Fruit fly (Drosophila melanogaster): ENCODE data around the gene CG46523.

The CG46523 gene

DNA sequence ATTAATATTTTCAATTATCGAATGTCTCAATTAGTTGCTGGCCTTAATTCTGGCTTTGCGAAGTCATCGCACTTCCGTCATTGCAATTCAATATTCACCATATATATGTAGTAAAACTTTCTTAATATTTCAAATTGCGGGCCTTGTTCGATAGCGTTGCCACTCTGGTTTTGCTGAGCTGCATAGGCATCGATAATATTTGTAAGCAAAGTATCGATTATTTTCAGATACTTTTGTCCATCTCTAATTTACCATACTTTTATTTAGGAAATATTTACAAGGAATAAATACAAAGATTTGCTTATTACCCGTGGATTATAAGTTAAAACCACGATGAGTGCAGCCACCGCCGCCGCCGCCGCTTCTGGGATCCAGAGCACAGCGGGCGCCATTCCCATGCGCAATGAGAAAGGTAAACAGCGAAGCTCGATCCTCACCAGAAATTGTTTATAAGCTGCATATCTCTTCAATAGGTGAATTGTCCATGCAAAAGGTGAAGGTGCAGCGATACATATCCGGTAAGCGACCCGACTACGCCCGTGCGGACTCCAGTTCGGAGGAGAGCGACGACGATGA, 2.0 kb upstream of the CG46523 start, which contains the start of gene Mfap1:
Gene Mfap1, plus strand, starts transcription at position 226 of the 576 bp plus-strand sequence.
- TF ChIP-seq pad (GFP tag; optimal IDR thresholded peaks at IDR 0.05): no peak
- TF ChIP-seq cnc (optimal IDR thresholded peaks at IDR 0.05): no peak
- no peak for TF ChIP-seq CG11617 (GFP tag; optimal IDR thresholded peaks at IDR 0.05)
- peak; percentile 0 for TF ChIP-seq Mnt (GFP tag; optimal IDR thresholded peaks at IDR 0.05)
- TF ChIP-seq Clk (GFP tag; optimal IDR thresholded peaks at IDR 0.05): no peak
- no peak for TF ChIP-seq Hr96 (GFP tag; optimal IDR thresholded peaks at IDR 0.05)
- peak; percentile 6 for TF ChIP-seq CG14711 (tag; optimal IDR thresholded peaks at IDR 0.05)
- TF ChIP-seq bab1 (GFP tag; optimal IDR thresholded peaks at IDR 0.05): peak; percentile 53
- no peak for TF ChIP-seq cic (GFP tag; optimal IDR thresholded peaks at IDR 0.05)
- TF ChIP-seq toe (GFP tag; optimal IDR thresholded peaks at IDR 0.05): peak; percentile 9

- TF ChIP-seq CG7045 (GFP tag; optimal IDR thresholded peaks at IDR 0.05) (no peak), pad (GFP tag; optimal IDR thresholded peaks at IDR 0.05) (no peak), tj (GFP tag; optimal IDR thresholded peaks at IDR 0.05) (no peak), kay (GFP tag; ENCODE audit: borderline replicate concordance) (no peak), CG1620 (GFP tag; optimal IDR thresholded peaks at IDR 0.05) (no peak), CG14711 (tag; optimal IDR thresholded peaks at IDR 0.05) (no peak), ovo (GFP tag; optimal IDR thresholded peaks at IDR 0.05) (no peak), cnc (optimal IDR thresholded peaks at IDR 0.05) (no peak), Mnt (GFP tag; optimal IDR thresholded peaks at IDR 0.05) (no peak), bab1 (GFP tag; optimal IDR thresholded peaks at IDR 0.05) (no peak), CG12768 (GFP tag; optimal IDR thresholded peaks at IDR 0.05) (no peak), toe (GFP tag; optimal IDR thresholded peaks at IDR 0.05) (no peak), cic (GFP tag; optimal IDR thresholded peaks at IDR 0.05) (no peak), Clk (GFP tag; optimal IDR thresholded peaks at IDR 0.05) (no peak), Hr96 (GFP tag; optimal IDR thresholded peaks at IDR 0.05) (no peak), Crg-1 (GFP tag; optimal IDR thresholded peaks at IDR 0.05) (no peak), CG5204 (GFP tag; optimal IDR thresholded peaks at IDR 0.05) (no peak), CG33017 (tag; optimal IDR thresholded peaks at IDR 0.05) (no peak)
Measured at dm6 chr3L:1939983-1940504, 1.1 kb upstream of the CG46523 start.

- no peak for TF ChIP-seq CG12768 (GFP tag; optimal IDR thresholded peaks at IDR 0.05)
- no peak for TF ChIP-seq bab1 (GFP tag; optimal IDR thresholded peaks at IDR 0.05)
- TF ChIP-seq cnc (optimal IDR thresholded peaks at IDR 0.05): no peak
- TF ChIP-seq CG7101 (tag; optimal IDR thresholded peaks at IDR 0.05): no peak
- no peak for TF ChIP-seq Crg-1 (GFP tag; optimal IDR thresholded peaks at IDR 0.05)
- TF ChIP-seq toe (GFP tag; optimal IDR thresholded peaks at IDR 0.05): no peak
- no peak for TF ChIP-seq CG14711 (tag; optimal IDR thresholded peaks at IDR 0.05)
- no peak for TF ChIP-seq Mnt (GFP tag; optimal IDR thresholded peaks at IDR 0.05)
- TF ChIP-seq tj (GFP tag; optimal IDR thresholded peaks at IDR 0.05): no peak
- TF ChIP-seq CG11617 (GFP tag; optimal IDR thresholded peaks at IDR 0.05): no peak
- no peak for TF ChIP-seq kay (GFP tag; ENCODE audit: borderline replicate concordance)
- no peak for TF ChIP-seq CG5204 (GFP tag; optimal IDR thresholded peaks at IDR 0.05)
- no peak for TF ChIP-seq ovo (GFP tag; optimal IDR thresholded peaks at IDR 0.05)
- no peak for TF ChIP-seq pad (GFP tag; optimal IDR thresholded peaks at IDR 0.05)
- TF ChIP-seq CG33017 (tag; optimal IDR thresholded peaks at IDR 0.05): no peak
- no peak for TF ChIP-seq Hr96 (GFP tag; optimal IDR thresholded peaks at IDR 0.05)
- no peak for TF ChIP-seq CG1620 (GFP tag; optimal IDR thresholded peaks at IDR 0.05)
Measured at dm6 chr3L:1937469-1937868, 1.4 kb downstream of the CG46523 start.

- TF ChIP-seq CG33017 (tag; optimal IDR thresholded peaks at IDR 0.05): no peak
- TF ChIP-seq bab1 (GFP tag; optimal IDR thresholded peaks at IDR 0.05): no peak
- TF ChIP-seq Mnt (GFP tag; optimal IDR thresholded peaks at IDR 0.05): no peak
- TF ChIP-seq CG7045 (GFP tag; optimal IDR thresholded peaks at IDR 0.05): no peak
- no peak for TF ChIP-seq Crg-1 (GFP tag; optimal IDR thresholded peaks at IDR 0.05)
- no peak for TF ChIP-seq ovo (GFP tag; optimal IDR thresholded peaks at IDR 0.05)
- no peak for TF ChIP-seq cnc (optimal IDR thresholded peaks at IDR 0.05)
- no peak for TF ChIP-seq CG11617 (GFP tag; optimal IDR thresholded peaks at IDR 0.05)
- TF ChIP-seq pad (GFP tag; optimal IDR thresholded peaks at IDR 0.05): no peak
- TF ChIP-seq Hr96 (GFP tag; optimal IDR thresholded peaks at IDR 0.05): no peak
- no peak for TF ChIP-seq toe (GFP tag; optimal IDR thresholded peaks at IDR 0.05)
- TF ChIP-seq CG12768 (GFP tag; optimal IDR thresholded peaks at IDR 0.05): no peak
Measured at dm6 chr3L:1928959-1929358, 9.9 kb downstream of the CG46523 start.

- no peak for TF ChIP-seq cnc (optimal IDR thresholded peaks at IDR 0.05)
- no peak for TF ChIP-seq cic (GFP tag; optimal IDR thresholded peaks at IDR 0.05)
- TF ChIP-seq Hr96 (GFP tag; optimal IDR thresholded peaks at IDR 0.05): no peak
- TF ChIP-seq Crg-1 (GFP tag; optimal IDR thresholded peaks at IDR 0.05): no peak
- TF ChIP-seq CG1620 (GFP tag; optimal IDR thresholded peaks at IDR 0.05): no peak
- TF ChIP-seq ovo (GFP tag; optimal IDR thresholded peaks at IDR 0.05): no peak
- TF ChIP-seq CG33017 (tag; optimal IDR thresholded peaks at IDR 0.05): no peak
- TF ChIP-seq CG12768 (GFP tag; optimal IDR thresholded peaks at IDR 0.05): no peak
- no peak for TF ChIP-seq toe (GFP tag; optimal IDR thresholded peaks at IDR 0.05)
- TF ChIP-seq CG7045 (GFP tag; optimal IDR thresholded peaks at IDR 0.05): no peak
- no peak for TF ChIP-seq pad (GFP tag; optimal IDR thresholded peaks at IDR 0.05)
- no peak for TF ChIP-seq CG5204 (GFP tag; optimal IDR thresholded peaks at IDR 0.05)
- TF ChIP-seq kay (GFP tag; ENCODE audit: borderline replicate concordance): no peak
- no peak for TF ChIP-seq CG14711 (tag; optimal IDR thresholded peaks at IDR 0.05)
- no peak for TF ChIP-seq Mnt (GFP tag; optimal IDR thresholded peaks at IDR 0.05)
- no peak for TF ChIP-seq tj (GFP tag; optimal IDR thresholded peaks at IDR 0.05)
- no peak for TF ChIP-seq Clk (GFP tag; optimal IDR thresholded peaks at IDR 0.05)
- TF ChIP-seq bab1 (GFP tag; optimal IDR thresholded peaks at IDR 0.05): no peak
- TF ChIP-seq CG11617 (GFP tag; optimal IDR thresholded peaks at IDR 0.05): no peak
Measured at dm6 chr3L:1920943-1921342, 18.0 kb downstream of the CG46523 start, which contains the start of gene Dbx. Gene Dbx (plus strand): TSS chr3L:1921307.

DNA sequence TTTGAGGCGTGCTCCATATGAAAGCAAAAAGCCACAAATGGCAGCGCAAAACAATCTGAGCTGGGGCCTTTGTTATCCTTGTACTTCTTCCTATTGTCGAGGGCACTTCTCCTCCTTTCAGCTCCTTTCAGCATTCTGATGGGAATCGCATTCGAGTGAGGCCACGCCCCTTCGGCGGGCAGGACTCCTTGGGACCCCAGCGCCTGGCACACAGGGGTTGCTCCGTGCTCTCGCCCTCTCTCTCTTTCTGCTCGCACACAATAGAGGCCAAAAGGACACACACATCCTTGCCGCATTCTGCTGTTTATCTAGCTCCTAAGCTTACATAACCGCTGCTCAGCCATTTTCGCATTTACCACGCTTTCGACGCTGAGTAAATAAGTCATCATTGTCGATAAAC, 18.9 kb downstream of the CG46523 start:
- TF ChIP-seq tj (GFP tag; optimal IDR thresholded peaks at IDR 0.05): no peak
- TF ChIP-seq Mnt (GFP tag; optimal IDR thresholded peaks at IDR 0.05): no peak
- TF ChIP-seq kay (GFP tag; ENCODE audit: borderline replicate concordance): no peak
- TF ChIP-seq CG14711 (tag; optimal IDR thresholded peaks at IDR 0.05): no peak
- TF ChIP-seq cnc (optimal IDR thresholded peaks at IDR 0.05): no peak
- no peak for TF ChIP-seq ovo (GFP tag; optimal IDR thresholded peaks at IDR 0.05)
- TF ChIP-seq CG33017 (tag; optimal IDR thresholded peaks at IDR 0.05): no peak
- no peak for TF ChIP-seq CG1620 (GFP tag; optimal IDR thresholded peaks at IDR 0.05)
- no peak for TF ChIP-seq bab1 (GFP tag; optimal IDR thresholded peaks at IDR 0.05)
- TF ChIP-seq CG5204 (GFP tag; optimal IDR thresholded peaks at IDR 0.05): no peak
- no peak for TF ChIP-seq toe (GFP tag; optimal IDR thresholded peaks at IDR 0.05)
- no peak for TF ChIP-seq CG7101 (tag; optimal IDR thresholded peaks at IDR 0.05)
